Fruit fly (Drosophila melanogaster) whole organism, prepupa: ENCODE measurements around the gene CG11417.

ENCODE experiments used
- Blimp-1 ChIP-seq: fragments of 200-800 bp; sonication (Bioruptor generic); optimal IDR thresholded peaks from 3 replicates; lab custom pipeline; 2017; ENCODE audit warnings: missing biosample characterization, missing genetic modification characterization, mild to moderate bottlenecking, moderate library complexity, missing genetic modification reagents
- CG11294 ChIP-seq: fragments of 200-800 bp; sonication (Bioruptor generic); IDR thresholded peaks from 2 replicates; pipeline ENCODE4 v1.3.6; 2022; ENCODE audit warnings: missing biosample characterization, missing genetic modification characterization
- CG11762 ChIP-seq: fragments of 200-800 bp; sonication (Bioruptor generic); optimal IDR thresholded peaks from 3 replicates; lab custom pipeline; 2016; ENCODE audit warnings: missing biosample characterization, missing genetic modification characterization; ENCODE audit not compliant: insufficient read depth
- CG11902 ChIP-seq: fragments of 200-800 bp; sonication (Bioruptor generic); optimal IDR thresholded peaks from 3 replicates; lab custom pipeline; 2016; ENCODE audit warnings: missing biosample characterization, missing genetic modification characterization
- CG15336 ChIP-seq: fragments of 200-800 bp; sonication (Bioruptor generic); IDR thresholded peaks from 2 replicates; pipeline ENCODE4 v1.3.6; 2022; ENCODE audit warnings: missing biosample characterization, missing genetic modification characterization
- CG1621 ChIP-seq: fragments of 200-800 bp; sonication (Bioruptor generic); optimal IDR thresholded peaks from 3 replicates; lab custom pipeline; 2018; ENCODE audit warnings: missing biosample characterization, mild to moderate bottlenecking, missing genetic modification characterization
- CG3032 ChIP-seq: fragments of 200-800 bp; optimal IDR thresholded peaks from 2 replicates; lab custom pipeline; 2019; ENCODE audit warnings: missing biosample characterization, mild to moderate bottlenecking, missing genetic modification characterization, moderate library complexity
- CG31627 ChIP-seq: fragments of 200-800 bp; sonication (Bioruptor generic); optimal IDR thresholded peaks from 3 replicates; lab custom pipeline; 2016; ENCODE audit warnings: missing biosample characterization, missing genetic modification characterization
- CG34406 ChIP-seq: fragments of 200-800 bp; sonication (Bioruptor generic); optimal IDR thresholded peaks from 3 replicates; lab custom pipeline; 2016; ENCODE audit warnings: missing biosample characterization, missing genetic modification characterization
- CG4318 ChIP-seq: fragments of 200-800 bp; sonication (Bioruptor generic); optimal IDR thresholded peaks from 3 replicates; lab custom pipeline; 2017; ENCODE audit warnings: missing biosample characterization, mild to moderate bottlenecking, missing genetic modification characterization
- CG6163 ChIP-seq: fragments of 200-800 bp; sonication (Bioruptor generic); IDR thresholded peaks from 3 replicates; pipeline ENCODE4 v1.3.6; 2022; ENCODE audit warnings: missing biosample characterization, missing genetic modification characterization
- CG7368 ChIP-seq: fragments of 200-800 bp; sonication (Bioruptor generic); optimal IDR thresholded peaks from 3 replicates; lab custom pipeline; 2016; ENCODE audit warnings: missing biosample characterization, missing genetic modification characterization
- CG8119 ChIP-seq: fragments of 200-800 bp; sonication (Bioruptor generic); IDR thresholded peaks from 3 replicates; pipeline ENCODE4 v1.3.6; 2022; ENCODE audit warnings: missing biosample characterization, missing genetic modification characterization
- CG9139 ChIP-seq: fragments of 200-800 bp; sonication (Bioruptor generic); optimal IDR thresholded peaks from 3 replicates; lab custom pipeline; 2017; ENCODE audit warnings: missing biosample characterization, mild to moderate bottlenecking, missing genetic modification characterization
- Eip78C ChIP-seq: fragments of 200-800 bp; sonication (Bioruptor generic); peaks from one replicate; lab custom pipeline; 2016; ENCODE audit warnings: missing biosample characterization, missing genetic modification characterization
- Ets21C ChIP-seq: fragments of 200-800 bp; sonication (Bioruptor generic); optimal IDR thresholded peaks from 3 replicates; lab custom pipeline; 2016; ENCODE audit warnings: missing biosample characterization, missing genetic modification characterization
- Ets96B ChIP-seq: fragments of 200-800 bp; optimal IDR thresholded peaks from 2 replicates; lab custom pipeline; 2019; ENCODE audit warnings: missing biosample characterization, mild to moderate bottlenecking, missing genetic modification characterization, moderate library complexity
- Hr39 ChIP-seq: fragments of 200-800 bp; sonication (Bioruptor generic); optimal IDR thresholded peaks from 2 replicates; lab custom pipeline; 2016; ENCODE audit warnings: missing biosample characterization, missing genetic modification characterization
- Met ChIP-seq: fragments of 200-800 bp; sonication (Bioruptor generic); optimal IDR thresholded peaks from 3 replicates; lab custom pipeline; 2016; ENCODE audit warnings: missing biosample characterization, missing genetic modification characterization
- Sox102F ChIP-seq: fragments of 200-800 bp; sonication (Bioruptor generic); optimal IDR thresholded peaks from 2 replicates; lab custom pipeline; 2016; ENCODE audit warnings: missing biosample characterization, mild to moderate bottlenecking, missing genetic modification characterization
- Sox14 ChIP-seq: fragments of 200-800 bp; sonication (Bioruptor generic); optimal IDR thresholded peaks from 3 replicates; lab custom pipeline; 2016; ENCODE audit warnings: missing biosample characterization, missing genetic modification characterization
- Sox15 ChIP-seq: fragments of 200-800 bp; sonication (Bioruptor generic); optimal IDR thresholded peaks from 3 replicates; lab custom pipeline; 2016; ENCODE audit warnings: missing biosample characterization, missing genetic modification characterization
- achi ChIP-seq: fragments of 200-800 bp; sonication (Bioruptor generic); optimal IDR thresholded peaks from 3 replicates; lab custom pipeline; 2016; ENCODE audit warnings: missing biosample characterization, missing genetic modification characterization
- acj6 ChIP-seq: fragments of 200-800 bp; sonication (Bioruptor generic); optimal IDR thresholded peaks from 3 replicates; lab custom pipeline; 2016; ENCODE audit warnings: missing biosample characterization, missing genetic modification characterization
- cyc ChIP-seq: fragments of 200-800 bp; sonication (Bioruptor generic); optimal IDR thresholded peaks from 3 replicates; lab custom pipeline; 2016; ENCODE audit warnings: missing biosample characterization, missing genetic modification characterization
- dsx ChIP-seq: fragments of 200-800 bp; optimal IDR thresholded peaks from 3 replicates; lab custom pipeline; 2019; ENCODE audit warnings: missing biosample characterization, mild to moderate bottlenecking, missing genetic modification characterization, moderate library complexity; ENCODE audit not compliant: poor library complexity, severe bottlenecking
- eg ChIP-seq: fragments of 200-800 bp; sonication (Bioruptor generic); IDR thresholded peaks from 3 replicates; pipeline ENCODE4 v1.3.6; 2022; ENCODE audit warnings: missing biosample characterization, missing genetic modification characterization
- esn ChIP-seq: fragments of 200-800 bp; sonication (Bioruptor generic); optimal IDR thresholded peaks from 2 replicates; lab custom pipeline; 2016; ENCODE audit warnings: missing biosample characterization, mild to moderate bottlenecking, missing genetic modification characterization, moderate library complexity
- fd59A ChIP-seq: fragments of 200-800 bp; sonication (Bioruptor generic); optimal IDR thresholded peaks from 2 replicates; lab custom pipeline; 2017; ENCODE audit warnings: missing biosample characterization, mild to moderate bottlenecking, missing genetic modification characterization, missing genetic modification reagents
- fkh ChIP-seq: fragments of 200-800 bp; sonication (Bioruptor generic); optimal IDR thresholded peaks from 3 replicates; lab custom pipeline; 2017; ENCODE audit warnings: missing biosample characterization, mild to moderate bottlenecking, missing genetic modification characterization, moderate library complexity
- salr ChIP-seq, 2 experiments: fragments of 200-800 bp; sonication (Bioruptor generic); optimal IDR thresholded peaks; 3 replicates each; lab custom pipeline; 2016 to 2018; ENCODE audit warnings: missing biosample characterization in 2 of 2, missing genetic modification characterization in 2 of 2, mild to moderate bottlenecking in 1 of 2
- svp ChIP-seq: fragments of 200-800 bp; sonication (Bioruptor generic); peaks from one replicate; lab custom pipeline; 2016; ENCODE audit warnings: missing biosample characterization, missing genetic modification characterization
- topi ChIP-seq: fragments of 200-800 bp; sonication (Bioruptor generic); optimal IDR thresholded peaks from 3 replicates; lab custom pipeline; 2016; ENCODE audit warnings: missing biosample characterization, missing genetic modification characterization
- vri ChIP-seq: fragments of 200-800 bp; sonication (Bioruptor generic); optimal IDR thresholded peaks from 3 replicates; lab custom pipeline; 2016; ENCODE audit warnings: missing biosample characterization, mild to moderate bottlenecking, missing genetic modification characterization

CG11417 gene

DNA sequence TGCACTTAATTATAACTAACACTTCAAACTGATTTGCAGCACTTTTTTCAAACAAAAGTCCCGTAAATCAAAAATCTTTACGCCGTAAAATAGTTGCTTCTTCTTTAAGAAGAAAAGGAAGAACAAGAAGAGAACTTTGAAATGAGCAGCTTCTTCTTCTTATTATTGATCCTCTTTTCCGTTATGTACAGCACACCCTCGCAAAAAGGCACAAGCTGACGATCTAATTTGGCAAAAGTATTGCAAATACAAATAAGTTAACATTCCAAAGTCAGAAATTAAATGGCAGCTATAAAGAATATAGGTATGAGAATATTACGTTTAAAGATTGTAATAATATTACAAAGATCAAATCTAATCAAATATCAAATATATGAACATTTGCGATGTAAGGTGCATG lies 12.3 kb upstream of the CG11417 start, which contains the start of gene CG11409:
TSS of gene CG11409 (minus strand) at position 60 of the 400 bp plus-strand sequence.
- TF ChIP-seq CG11294 (GFP tag; lab: Robert Waterston, UW), result no peak
- TF ChIP-seq acj6, result peak; percentile 28
- TF ChIP-seq esn (GFP tag; lab: Kevin White, UChicago), result peak; percentile 37
- TF ChIP-seq CG4318 (GFP tag; lab: Kevin White, UChicago), result no peak
- TF ChIP-seq CG9139 (GFP tag; lab: Kevin White, UChicago), result no peak
- peak; percentile 36 for TF ChIP-seq Hr39 (GFP tag; lab: Kevin White, UChicago)
- TF ChIP-seq CG31627 (GFP tag; lab: Kevin White, UChicago), result peak; percentile 30
- peak; percentile 5 for TF ChIP-seq cyc
- TF ChIP-seq CG3032 (tag; lab: Kevin White, UChicago), result peak; percentile 2
- no peak for TF ChIP-seq CG11902 (GFP tag; lab: Kevin White, UChicago)
- no peak for TF ChIP-seq Sox102F (GFP tag; lab: Kevin White, UChicago)
- TF ChIP-seq Ets96B (tag; lab: Kevin White, UChicago), result no peak
- no peak for TF ChIP-seq Ets21C (GFP tag; lab: Kevin White, UChicago)
- no peak for TF ChIP-seq CG11762 (GFP tag; lab: Kevin White, UChicago)
- TF ChIP-seq achi (GFP tag; lab: Kevin White, UChicago), result no peak
- no peak for TF ChIP-seq CG15336
- no peak for TF ChIP-seq CG8119 (GFP tag; lab: Robert Waterston, UW)
- no peak for TF ChIP-seq fkh (GFP tag; lab: Kevin White, UChicago)

DNA sequence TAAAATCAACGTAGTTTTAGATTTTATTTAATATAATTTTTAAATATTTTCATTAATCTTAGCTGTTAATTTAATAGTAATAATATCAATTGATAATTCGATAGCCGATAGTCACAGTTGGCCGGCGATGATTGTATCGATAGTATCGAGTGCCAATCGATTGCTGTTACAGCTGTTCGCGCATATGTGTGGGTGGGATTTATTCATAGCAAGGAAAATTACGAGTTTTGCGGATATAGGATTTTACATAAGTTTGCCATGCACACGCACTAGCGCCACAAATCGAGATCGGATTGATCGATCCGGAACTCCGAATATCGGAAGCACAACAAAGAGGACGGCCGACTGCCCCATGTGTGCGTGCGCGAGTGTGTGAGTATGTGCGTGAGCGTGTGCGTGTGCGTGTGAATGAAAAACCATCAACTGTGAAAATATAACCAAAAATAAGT lies 11.8 kb upstream of the CG11417 start, which contains the start of gene Naa30A:
TSS of gene Naa30A (plus strand) at position 163 of the 449 bp plus-strand sequence.
- TF ChIP-seq topi (GFP tag; lab: Kevin White, UChicago) (peak; percentile 11), CG11902 (GFP tag; lab: Kevin White, UChicago) (no peak), CG15336 (no peak), Eip78C (GFP tag; lab: Kevin White, UChicago) (peak; percentile 77), esn (GFP tag; lab: Kevin White, UChicago) (peak; percentile 12), Sox102F (GFP tag; lab: Kevin White, UChicago) (peak; percentile 11), Sox14 (peak; percentile 42)
- TF ChIP-seq, all 60 proteins: peak for 5

DNA sequence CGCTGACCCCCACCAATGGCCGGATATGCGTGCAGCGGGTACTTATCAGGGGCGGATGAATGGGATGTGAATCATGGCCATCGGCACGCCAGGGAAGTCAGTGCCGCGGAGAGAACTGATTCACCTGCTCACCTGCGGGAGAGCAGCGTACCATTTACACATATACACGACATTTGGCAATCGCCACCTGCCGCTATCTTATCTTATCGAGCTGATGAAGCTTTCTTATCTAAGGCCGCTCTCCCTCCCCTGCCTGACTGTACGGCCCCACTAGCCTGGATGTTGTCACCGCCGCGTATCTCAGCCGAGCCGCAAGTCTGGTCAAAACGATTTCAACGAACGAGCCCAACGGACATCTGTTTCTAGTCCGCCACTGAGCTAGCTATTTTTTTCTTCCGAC lies 7.6 kb upstream of the CG11417 start, which contains the start of gene Tsp2A:
TSS of gene Tsp2A (plus strand) at position 298 of the 400 bp plus-strand sequence.
- no peak for TF ChIP-seq fkh (GFP tag; lab: Kevin White, UChicago)
- no peak for TF ChIP-seq esn (GFP tag; lab: Kevin White, UChicago)
- TF ChIP-seq CG31627 (GFP tag; lab: Kevin White, UChicago), result no peak
- TF ChIP-seq vri (GFP tag; lab: Kevin White, UChicago), result peak; percentile 96
- no peak for TF ChIP-seq CG7368
- TF ChIP-seq CG3032 (tag; lab: Kevin White, UChicago), result no peak

DNA sequence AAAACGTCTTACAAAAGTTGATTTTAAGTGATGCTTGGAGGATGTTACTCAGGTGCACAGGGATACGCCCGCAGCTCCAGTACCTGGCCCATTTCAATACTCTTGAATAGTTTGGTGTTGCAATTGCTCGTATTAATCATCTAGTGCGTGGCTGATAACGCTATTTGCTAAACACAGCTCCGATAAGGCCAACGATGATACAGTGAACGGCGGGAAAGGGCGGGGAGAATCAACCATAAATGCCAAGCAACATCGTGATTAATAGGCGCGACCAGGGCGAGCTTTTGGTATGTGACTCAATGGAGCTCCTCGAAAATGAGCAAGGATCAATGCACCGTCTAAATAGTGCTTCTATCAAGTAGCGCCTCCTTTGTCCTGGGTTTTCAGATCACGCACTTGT lies 7.0 kb upstream of the CG11417 start:
- TF ChIP-seq achi (GFP tag; lab: Kevin White, UChicago) (no peak), Sox14 (no peak), Ets21C (GFP tag; lab: Kevin White, UChicago) (no peak), CG8119 (GFP tag; lab: Robert Waterston, UW) (no peak), CG4318 (GFP tag; lab: Kevin White, UChicago) (no peak), CG34406 (GFP tag; lab: Kevin White, UChicago) (no peak), svp (GFP tag; lab: Kevin White, UChicago) (no peak), CG1621 (tag; lab: Kevin White, UChicago) (no peak), Met (GFP tag; lab: Kevin White, UChicago) (no peak), Ets96B (tag; lab: Kevin White, UChicago) (no peak), eg (no peak), Blimp-1 (GFP tag; lab: Kevin White, UChicago) (no peak), CG6163 (no peak), dsx (GFP tag; lab: Kevin White, UChicago) (no peak), Hr39 (GFP tag; lab: Kevin White, UChicago) (no peak), Sox15 (GFP tag; lab: Kevin White, UChicago) (no peak), salr (GFP tag; optimal IDR thresholded peaks at IDR 0.05; lab: Kevin White, UChicago) (no peak), CG11294 (GFP tag; lab: Robert Waterston, UW) (no peak), fd59A (GFP tag; lab: Kevin White, UChicago) (no peak)
